Fruit fly (Drosophila melanogaster) whole organism, prepupa: ENCODE measurements around the gene Cerk.

Experiments used
- Blimp-1 ChIP-seq: fragments of 200-800 bp; sonication (Bioruptor generic); optimal IDR thresholded peaks from 3 replicates; lab custom pipeline; 2017; ENCODE audit warnings: missing biosample characterization, missing genetic modification characterization, mild to moderate bottlenecking, moderate library complexity, missing genetic modification reagents
- CG10631 ChIP-seq: fragments of 200-800 bp; sonication (Bioruptor generic); optimal IDR thresholded peaks from 2 replicates; lab custom pipeline; 2016; ENCODE audit warnings: missing biosample characterization, missing genetic modification characterization
- CG10669 ChIP-seq: fragments of 200-800 bp; sonication (Bioruptor generic); optimal IDR thresholded peaks from 3 replicates; lab custom pipeline; 2018; ENCODE audit warnings: missing biosample characterization, mild to moderate bottlenecking, missing genetic modification characterization, moderate library complexity
- CG11294 ChIP-seq: fragments of 200-800 bp; sonication (Bioruptor generic); IDR thresholded peaks from 2 replicates; pipeline ENCODE4 v1.3.6; 2022; ENCODE audit warnings: missing biosample characterization, missing genetic modification characterization
- CG11762 ChIP-seq: fragments of 200-800 bp; sonication (Bioruptor generic); optimal IDR thresholded peaks from 3 replicates; lab custom pipeline; 2016; ENCODE audit warnings: missing biosample characterization, missing genetic modification characterization; ENCODE audit not compliant: insufficient read depth
- CG11902 ChIP-seq: fragments of 200-800 bp; sonication (Bioruptor generic); optimal IDR thresholded peaks from 3 replicates; lab custom pipeline; 2016; ENCODE audit warnings: missing biosample characterization, missing genetic modification characterization
- CG15336 ChIP-seq: fragments of 200-800 bp; sonication (Bioruptor generic); IDR thresholded peaks from 2 replicates; pipeline ENCODE4 v1.3.6; 2022; ENCODE audit warnings: missing biosample characterization, missing genetic modification characterization
- CG3032 ChIP-seq: fragments of 200-800 bp; optimal IDR thresholded peaks from 2 replicates; lab custom pipeline; 2019; ENCODE audit warnings: missing biosample characterization, mild to moderate bottlenecking, missing genetic modification characterization, moderate library complexity
- CG31627 ChIP-seq: fragments of 200-800 bp; sonication (Bioruptor generic); optimal IDR thresholded peaks from 3 replicates; lab custom pipeline; 2016; ENCODE audit warnings: missing biosample characterization, missing genetic modification characterization
- CG32006 ChIP-seq: fragments of 200-800 bp; sonication (Bioruptor generic); optimal IDR thresholded peaks from 3 replicates; lab custom pipeline; 2017; ENCODE audit warnings: missing biosample characterization, mild to moderate bottlenecking, missing genetic modification characterization
- CG34406 ChIP-seq: fragments of 200-800 bp; sonication (Bioruptor generic); optimal IDR thresholded peaks from 3 replicates; lab custom pipeline; 2016; ENCODE audit warnings: missing biosample characterization, missing genetic modification characterization
- CG4318 ChIP-seq: fragments of 200-800 bp; sonication (Bioruptor generic); optimal IDR thresholded peaks from 3 replicates; lab custom pipeline; 2017; ENCODE audit warnings: missing biosample characterization, mild to moderate bottlenecking, missing genetic modification characterization
- CG6163 ChIP-seq: fragments of 200-800 bp; sonication (Bioruptor generic); IDR thresholded peaks from 3 replicates; pipeline ENCODE4 v1.3.6; 2022; ENCODE audit warnings: missing biosample characterization, missing genetic modification characterization
- CG6276 ChIP-seq: fragments of 200-800 bp; sonication (Bioruptor generic); optimal IDR thresholded peaks from 2 replicates; lab custom pipeline; 2017; ENCODE audit warnings: missing biosample characterization, mild to moderate bottlenecking, missing genetic modification characterization
- CG6808 ChIP-seq: fragments of 200-800 bp; sonication (Bioruptor generic); optimal IDR thresholded peaks from 3 replicates; lab custom pipeline; 2017; ENCODE audit warnings: missing biosample characterization, missing genetic modification characterization, mild to moderate bottlenecking, moderate library complexity, missing genetic modification reagents
- CG6854 ChIP-seq: fragments of 200-800 bp; sonication (Bioruptor generic); optimal IDR thresholded peaks from 2 replicates; lab custom pipeline; 2017; ENCODE audit warnings: missing biosample characterization, mild to moderate bottlenecking, missing genetic modification characterization
- CG7368 ChIP-seq: fragments of 200-800 bp; sonication (Bioruptor generic); optimal IDR thresholded peaks from 3 replicates; lab custom pipeline; 2016; ENCODE audit warnings: missing biosample characterization, missing genetic modification characterization
- CG8119 ChIP-seq: fragments of 200-800 bp; sonication (Bioruptor generic); IDR thresholded peaks from 3 replicates; pipeline ENCODE4 v1.3.6; 2022; ENCODE audit warnings: missing biosample characterization, missing genetic modification characterization
- CG8632 ChIP-seq: fragments of 200-800 bp; sonication (Bioruptor generic); optimal IDR thresholded peaks from 3 replicates; lab custom pipeline; 2016; ENCODE audit warnings: missing biosample characterization, missing genetic modification characterization
- CG9139 ChIP-seq: fragments of 200-800 bp; sonication (Bioruptor generic); optimal IDR thresholded peaks from 3 replicates; lab custom pipeline; 2017; ENCODE audit warnings: missing biosample characterization, mild to moderate bottlenecking, missing genetic modification characterization
- Eip75B ChIP-seq: fragments of 200-800 bp; sonication (Bioruptor generic); optimal IDR thresholded peaks from 3 replicates; lab custom pipeline; 2016; ENCODE audit warnings: missing biosample characterization, missing genetic modification characterization
- Eip93F ChIP-seq: fragments of 200-800 bp; sonication (Bioruptor generic); optimal IDR thresholded peaks from 2 replicates; lab custom pipeline; 2016; ENCODE audit warnings: missing biosample characterization, mild to moderate bottlenecking, missing genetic modification characterization
- Ets21C ChIP-seq: fragments of 200-800 bp; sonication (Bioruptor generic); optimal IDR thresholded peaks from 3 replicates; lab custom pipeline; 2016; ENCODE audit warnings: missing biosample characterization, missing genetic modification characterization
- Ets96B ChIP-seq: fragments of 200-800 bp; optimal IDR thresholded peaks from 2 replicates; lab custom pipeline; 2019; ENCODE audit warnings: missing biosample characterization, mild to moderate bottlenecking, missing genetic modification characterization, moderate library complexity
- Gug ChIP-seq: fragments of 200-800 bp; sonication (Bioruptor generic); IDR thresholded peaks from 2 replicates; pipeline ENCODE4 v1.3.6; 2022; ENCODE audit warnings: missing biosample characterization, missing genetic modification characterization
- Hr38 ChIP-seq: sonication (Bioruptor generic); optimal IDR thresholded peaks from 2 replicates; lab custom pipeline; 2016; ENCODE audit warnings: missing biosample characterization, missing genetic modification characterization
- Hr39 ChIP-seq: fragments of 200-800 bp; sonication (Bioruptor generic); optimal IDR thresholded peaks from 2 replicates; lab custom pipeline; 2016; ENCODE audit warnings: missing biosample characterization, missing genetic modification characterization
- Hr4 ChIP-seq: fragments of 200-800 bp; sonication (Bioruptor generic); optimal IDR thresholded peaks from 3 replicates; lab custom pipeline; 2016; ENCODE audit warnings: missing biosample characterization, missing genetic modification characterization
- Lpt ChIP-seq: fragments of 200-800 bp; sonication (Bioruptor generic); optimal IDR thresholded peaks from 3 replicates; lab custom pipeline; 2016; ENCODE audit warnings: missing biosample characterization, missing genetic modification characterization
- Smox ChIP-seq: fragments of 200-800 bp; sonication (Bioruptor generic); optimal IDR thresholded peaks from 3 replicates; lab custom pipeline; 2016; ENCODE audit warnings: missing biosample characterization, missing genetic modification characterization
- Sox14 ChIP-seq: fragments of 200-800 bp; sonication (Bioruptor generic); optimal IDR thresholded peaks from 3 replicates; lab custom pipeline; 2016; ENCODE audit warnings: missing biosample characterization, missing genetic modification characterization
- Sox15 ChIP-seq: fragments of 200-800 bp; sonication (Bioruptor generic); optimal IDR thresholded peaks from 3 replicates; lab custom pipeline; 2016; ENCODE audit warnings: missing biosample characterization, missing genetic modification characterization
- achi ChIP-seq: fragments of 200-800 bp; sonication (Bioruptor generic); optimal IDR thresholded peaks from 3 replicates; lab custom pipeline; 2016; ENCODE audit warnings: missing biosample characterization, missing genetic modification characterization
- acj6 ChIP-seq: fragments of 200-800 bp; sonication (Bioruptor generic); optimal IDR thresholded peaks from 3 replicates; lab custom pipeline; 2016; ENCODE audit warnings: missing biosample characterization, missing genetic modification characterization
- cyc ChIP-seq: fragments of 200-800 bp; sonication (Bioruptor generic); optimal IDR thresholded peaks from 3 replicates; lab custom pipeline; 2016; ENCODE audit warnings: missing biosample characterization, missing genetic modification characterization
- dac ChIP-seq: fragments of 200-800 bp; sonication (Bioruptor generic); optimal IDR thresholded peaks from 2 replicates; lab custom pipeline; 2017; ENCODE audit warnings: missing biosample characterization, mild to moderate bottlenecking, missing genetic modification characterization
- dsx ChIP-seq: fragments of 200-800 bp; optimal IDR thresholded peaks from 3 replicates; lab custom pipeline; 2019; ENCODE audit warnings: missing biosample characterization, mild to moderate bottlenecking, missing genetic modification characterization, moderate library complexity; ENCODE audit not compliant: poor library complexity, severe bottlenecking
- eg ChIP-seq: fragments of 200-800 bp; sonication (Bioruptor generic); IDR thresholded peaks from 3 replicates; pipeline ENCODE4 v1.3.6; 2022; ENCODE audit warnings: missing biosample characterization, missing genetic modification characterization
- esn ChIP-seq: fragments of 200-800 bp; sonication (Bioruptor generic); optimal IDR thresholded peaks from 2 replicates; lab custom pipeline; 2016; ENCODE audit warnings: missing biosample characterization, mild to moderate bottlenecking, missing genetic modification characterization, moderate library complexity
- fd59A ChIP-seq: fragments of 200-800 bp; sonication (Bioruptor generic); optimal IDR thresholded peaks from 2 replicates; lab custom pipeline; 2017; ENCODE audit warnings: missing biosample characterization, mild to moderate bottlenecking, missing genetic modification characterization, missing genetic modification reagents
- fd85E ChIP-seq: fragments of 200-800 bp; sonication (Bioruptor generic); optimal IDR thresholded peaks from 3 replicates; lab custom pipeline; 2016; ENCODE audit warnings: missing biosample characterization, missing genetic modification characterization
- net ChIP-seq: fragments of 200-800 bp; sonication (Bioruptor generic); optimal IDR thresholded peaks from 3 replicates; lab custom pipeline; 2016; ENCODE audit warnings: missing biosample characterization, missing genetic modification characterization
- pdm3 ChIP-seq: fragments of 200-800 bp; sonication (Bioruptor generic); optimal IDR thresholded peaks from 3 replicates; lab custom pipeline; 2016; ENCODE audit warnings: missing biosample characterization, missing genetic modification characterization
- salr ChIP-seq, 2 experiments: fragments of 200-800 bp; sonication (Bioruptor generic); optimal IDR thresholded peaks; 3 replicates each; lab custom pipeline; 2016 to 2018; ENCODE audit warnings: missing biosample characterization in 2 of 2, missing genetic modification characterization in 2 of 2, mild to moderate bottlenecking in 1 of 2
- spab ChIP-seq: fragments of 200-800 bp; sonication (Bioruptor generic); optimal IDR thresholded peaks from 2 replicates; lab custom pipeline; 2017; ENCODE audit warnings: missing biosample characterization, mild to moderate bottlenecking, missing genetic modification characterization, missing genetic modification reagents
- ss ChIP-seq, 2 experiments: fragments of 200-800 bp; sonication (Bioruptor generic); optimal IDR thresholded peaks; 2 replicates in 1 of 2; 3 replicates in 1 of 2; lab custom pipeline; 2017 to 2018; ENCODE audit warnings: mild to moderate bottlenecking in 2 of 2, missing biosample characterization in 2 of 2, missing genetic modification characterization in 2 of 2, moderate library complexity in 1 of 2
- topi ChIP-seq: fragments of 200-800 bp; sonication (Bioruptor generic); optimal IDR thresholded peaks from 3 replicates; lab custom pipeline; 2016; ENCODE audit warnings: missing biosample characterization, missing genetic modification characterization
- vri ChIP-seq: fragments of 200-800 bp; sonication (Bioruptor generic); optimal IDR thresholded peaks from 3 replicates; lab custom pipeline; 2016; ENCODE audit warnings: missing biosample characterization, mild to moderate bottlenecking, missing genetic modification characterization

Cerk gene

DNA sequence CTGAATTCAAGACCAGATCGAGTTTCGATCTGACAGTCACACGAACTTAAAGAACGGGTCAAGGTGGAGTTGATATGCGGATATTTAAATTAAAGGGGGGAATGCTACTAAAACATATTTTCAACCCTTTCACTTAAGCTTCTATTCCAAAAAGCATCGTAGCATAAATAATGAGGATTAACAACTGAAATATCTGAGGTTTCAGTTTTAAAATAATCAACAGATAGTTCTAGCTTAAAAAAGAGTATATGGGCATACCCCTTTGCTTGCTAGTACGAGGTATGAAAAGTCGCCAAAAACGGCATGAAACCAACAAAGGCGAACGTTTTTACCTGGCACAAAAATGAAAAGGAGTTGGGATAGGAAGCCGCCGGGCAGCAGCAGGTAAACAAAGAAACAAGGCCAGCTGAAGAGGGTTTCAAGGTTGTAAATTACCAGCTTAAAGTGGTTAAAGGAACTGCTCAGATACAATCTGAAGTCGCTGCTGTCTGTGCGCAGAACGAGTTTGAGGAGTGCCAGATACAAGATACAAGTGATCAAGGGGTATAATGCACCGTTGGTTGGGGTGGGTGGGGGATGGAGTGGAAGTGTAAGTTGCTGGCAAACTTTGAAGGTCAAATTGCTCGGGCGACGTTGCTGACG, 36.2 kb downstream of the Cerk start (continued):
- TF ChIP-seq CG6163 (GFP tag; lab: Robert Waterston, UW) (peak; percentile 29; the same call in 1 of the 3 replicates), dac (GFP tag; lab: Kevin White, UChicago) (no peak), CG4318 (no peak), eg (GFP tag; lab: Robert Waterston, UW) (no peak), CG11294 (GFP tag; lab: Robert Waterston, UW) (no peak), achi (GFP tag; lab: Kevin White, UChicago) (peak; percentile 41), CG3032 (peak; percentile 53), vri (peak; percentile 39), net (peak; percentile 21)

- TF ChIP-seq Ets96B (tag; lab: Kevin White, UChicago) (peak; percentile 52), Gug (GFP tag; lab: Robert Waterston, UW) (no peak), CG6854 (GFP tag; lab: Kevin White, UChicago) (no peak), CG34406 (no peak), Smox (GFP tag; lab: Kevin White, UChicago) (no peak), topi (GFP tag; lab: Kevin White, UChicago) (no peak), Sox14 (GFP tag; lab: Kevin White, UChicago) (no peak), Eip93F (GFP tag; lab: Kevin White, UChicago) (no peak), CG10669 (GFP tag; lab: Kevin White, UChicago) (peak; percentile 12), esn (GFP tag; lab: Kevin White, UChicago) (peak; percentile 19), fd85E (no peak), pdm3 (GFP tag; lab: Kevin White, UChicago) (peak; percentile 30), cyc (GFP tag; lab: Kevin White, UChicago) (no peak), Hr38 (GFP tag; lab: Kevin White, UChicago) (no peak), spab (GFP tag; lab: Kevin White, UChicago) (peak; percentile 33), Blimp-1 (GFP tag; lab: Kevin White, UChicago) (no peak), dsx (no peak), CG11762 (no peak), CG9139 (GFP tag; lab: Kevin White, UChicago) (no peak), salr (GFP tag; optimal IDR thresholded peaks at IDR 0.05; lab: Kevin White, UChicago) (peak in 1 of 2 experiments; percentile 44), eg (GFP tag; lab: Robert Waterston, UW) (0 out of 3 replicates have a peak, but pooled peaks have one; percentile 27), CG8119 (GFP tag; lab: Robert Waterston, UW) (peak; percentile 58; the same call in 1 of the 3 replicates), CG10631 (peak; percentile 50), Hr4 (GFP tag; lab: Kevin White, UChicago) (peak; percentile 74), achi (GFP tag; lab: Kevin White, UChicago) (peak; percentile 31), CG32006 (GFP tag; lab: Kevin White, UChicago) (peak; percentile 77), Sox15 (GFP tag; lab: Kevin White, UChicago) (no peak), Lpt (GFP tag; lab: Kevin White, UChicago) (no peak), CG7368 (GFP tag; lab: Kevin White, UChicago) (no peak), CG3032 (peak; percentile 17), CG11902 (GFP tag; lab: Kevin White, UChicago) (no peak), Eip75B (GFP tag; lab: Kevin White, UChicago) (peak; percentile 3), net (no peak), Hr39 (GFP tag; lab: Kevin White, UChicago) (peak; percentile 4), acj6 (GFP tag; lab: Kevin White, UChicago) (peak; percentile 39), ss (GFP tag; optimal IDR thresholded peaks at IDR 0.05; lab: Kevin White, UChicago) (no peak), CG8632 (GFP tag; lab: Kevin White, UChicago) (no peak), CG6163 (GFP tag; lab: Robert Waterston, UW) (peak; percentile 39; the same call in 1 of the 3 replicates), CG31627 (GFP tag; lab: Kevin White, UChicago) (no peak), fd59A (no peak), Ets21C (no peak), CG15336 (GFP tag; lab: Robert Waterston, UW) (no peak; the same call in 1 of the 2 replicates), CG6276 (GFP tag; lab: Kevin White, UChicago) (peak; percentile 1), CG6808 (GFP tag; lab: Kevin White, UChicago) (no peak), CG11294 (GFP tag; lab: Robert Waterston, UW) (no peak), dac (GFP tag; lab: Kevin White, UChicago) (peak; percentile 25)
Measured at dm6 chr3R:5330338-5330737, 37.8 kb downstream of the Cerk start.
